Worm (Caenorhabditis elegans): ENCODE data around the gene C34E10.12.
A peak's percentile ranks its signal among the peaks of the same experiment; 100 is the strongest.

DNA sequence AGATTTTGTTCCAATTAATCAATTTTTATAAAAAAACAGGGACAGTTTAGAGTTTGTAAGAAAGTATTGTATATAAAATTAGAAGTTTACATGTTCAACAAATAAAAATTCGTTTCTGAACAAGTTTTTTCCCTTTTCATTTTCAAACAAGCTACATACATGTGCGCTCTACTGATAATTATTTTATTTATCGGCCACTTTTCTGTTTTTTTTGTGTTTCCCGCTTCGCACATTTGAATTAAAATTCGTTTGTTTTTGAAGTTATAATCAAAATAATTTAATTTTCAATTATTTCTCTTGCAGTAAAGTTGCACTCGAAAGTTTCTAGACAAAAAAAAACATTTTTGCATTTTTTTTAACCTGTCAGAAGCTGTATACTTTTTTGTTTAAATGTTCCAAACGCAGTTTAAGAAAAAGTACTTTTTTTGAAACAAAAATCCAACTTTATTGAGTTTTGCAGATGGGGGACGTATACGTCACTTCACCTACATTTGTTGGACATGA, 37.0 kb downstream of the C34E10.12 start, which contains the start of gene hira-1:
- TF ChIP-seq ceh-82 (tag; optimal IDR thresholded peaks at IDR 0.05) (no peak), nhr-11 (tag; optimal IDR thresholded peaks at IDR 0.05) (no peak), nhr-23 (tag; optimal IDR thresholded peaks at IDR 0.05) (no peak), ztf-4 (tag; optimal IDR thresholded peaks at IDR 0.05) (no peak), lin-39 (tag; optimal IDR thresholded peaks at IDR 0.05) (no peak), zag-1 (tag; optimal IDR thresholded peaks at IDR 0.05) (no peak), Y55F3AM.14 (GFP tag; optimal IDR thresholded peaks at IDR 0.05) (no peak), snpc-4 (tag; optimal IDR thresholded peaks at IDR 0.05) (no peak), ama-1 (optimal IDR thresholded peaks at IDR 0.05) (no peak), ztf-11 (tag; optimal IDR thresholded peaks at IDR 0.05) (no peak), mab-5 (tag; optimal IDR thresholded peaks at IDR 0.05) (no peak), unc-55 (GFP tag; optimal IDR thresholded peaks at IDR 0.05) (peak; percentile 70), F13H6.1 (tag; optimal IDR thresholded peaks at IDR 0.05) (no peak)
